Worm (Caenorhabditis elegans): ENCODE data around the gene efhd-1.

The efhd-1 gene

DNA sequence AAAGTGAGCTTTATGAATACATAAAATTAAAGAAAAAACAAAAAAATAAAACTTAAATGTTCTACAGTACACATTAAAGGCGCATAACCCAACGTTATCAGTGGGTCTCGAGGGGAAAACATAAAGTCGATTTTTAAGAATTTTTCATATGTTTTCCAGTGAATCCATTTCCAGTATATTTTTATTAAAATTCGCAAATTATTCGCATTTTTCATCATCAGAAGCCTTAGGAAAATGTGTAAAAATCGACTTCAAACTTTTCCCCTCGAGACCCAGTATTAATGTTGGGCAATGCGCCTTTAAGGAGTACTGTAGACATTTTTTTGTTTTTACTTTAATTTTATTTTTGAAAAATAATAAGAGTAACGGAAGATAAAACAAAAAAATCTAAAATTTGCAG, 39.5 kb downstream of the efhd-1 start:
- TF ChIP-seq aly-1 (tag; optimal IDR thresholded peaks at IDR 0.05), result no peak
- TF ChIP-seq scrt-1 (GFP tag; IDR thresholded peaks at IDR 0.05), result no peak
- no peak for TF ChIP-seq tra-4 (tag; optimal IDR thresholded peaks at IDR 0.05)
- TF ChIP-seq hmg-4 (GFP tag; optimal IDR thresholded peaks at IDR 0.05), result no peak
- TF ChIP-seq tbx-11 (GFP tag; IDR thresholded peaks at IDR 0.05), result no peak
- TF ChIP-seq F13C5.2 (tag; optimal IDR thresholded peaks at IDR 0.05), result no peak
- TF ChIP-seq ceh-36 (tag; optimal IDR thresholded peaks at IDR 0.05), result no peak
- TF ChIP-seq sea-1 (GFP tag; conservative IDR thresholded peaks at IDR 0.05), result no peak
- no peak for TF ChIP-seq flt-1 (GFP tag; IDR thresholded peaks at IDR 0.05)

DNA sequence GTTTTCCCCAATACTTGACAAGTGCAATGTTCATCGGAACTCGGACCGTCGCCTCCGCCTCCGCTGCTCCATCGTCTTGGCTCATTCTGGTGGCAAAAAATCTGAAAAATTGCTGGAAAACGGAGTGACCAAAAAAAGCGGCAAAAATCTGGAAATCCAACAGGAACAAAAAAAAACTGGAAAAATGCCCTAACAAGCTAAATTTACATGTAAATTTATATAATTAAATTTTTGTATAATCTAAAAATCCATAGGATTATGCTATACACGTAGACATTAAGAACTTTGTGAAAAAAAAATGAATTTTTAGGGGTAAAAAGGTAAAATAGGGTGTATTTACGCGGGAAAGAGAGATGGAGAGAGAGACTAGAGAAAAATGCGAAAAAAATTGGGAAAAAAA, 47.6 kb downstream of the efhd-1 start, which contains the start of gene Y48B6A.13:
Gene Y48B6A.13 (minus strand): TSS at position 101 of the 400 bp plus-strand sequence.
- no peak for TF ChIP-seq tbx-37 (GFP tag; conservative IDR thresholded peaks at IDR 0.05)
- TF ChIP-seq tbx-11 (GFP tag; IDR thresholded peaks at IDR 0.05), result no peak
- no peak for TF ChIP-seq hnd-1 (tag; optimal IDR thresholded peaks at IDR 0.05)
- no peak for TF ChIP-seq ceh-36 (tag; optimal IDR thresholded peaks at IDR 0.05)
- no peak for TF ChIP-seq scrt-1 (GFP tag; IDR thresholded peaks at IDR 0.05)
- TF ChIP-seq flt-1 (GFP tag; IDR thresholded peaks at IDR 0.05), result no peak
- TF ChIP-seq B0310.2 (tag; optimal IDR thresholded peaks at IDR 0.05), result no peak
- no peak for TF ChIP-seq F13C5.2 (tag; optimal IDR thresholded peaks at IDR 0.05)
- TF ChIP-seq ama-1 (optimal IDR thresholded peaks at IDR 0.05), result no peak
- no peak for TF ChIP-seq tra-4 (tag; optimal IDR thresholded peaks at IDR 0.05)
- no peak for TF ChIP-seq ceh-13 (GFP tag; optimal IDR thresholded peaks at IDR 0.05)
- no peak for TF ChIP-seq ets-7 (tag; optimal IDR thresholded peaks at IDR 0.05)

DNA sequence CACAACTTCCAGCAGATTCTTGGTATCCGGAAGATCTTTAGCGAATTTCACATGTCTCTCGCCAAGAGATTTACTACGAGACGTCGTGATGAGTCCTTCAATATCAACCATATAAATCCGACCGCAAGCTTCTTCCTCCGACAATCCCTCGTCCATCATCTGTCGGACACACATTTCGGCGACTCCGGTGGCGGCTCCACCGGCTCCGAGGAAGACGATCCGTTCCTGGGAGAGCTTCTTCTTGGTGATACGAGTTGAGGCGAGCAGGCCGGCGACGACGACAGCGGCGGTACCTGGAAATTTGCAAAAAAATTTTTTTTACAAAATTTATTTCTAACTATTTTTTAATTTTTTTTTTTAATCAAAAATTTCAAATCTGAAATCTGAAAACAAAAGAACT, 51.5 kb downstream of the efhd-1 start:
- TF ChIP-seq scrt-1 (GFP tag; IDR thresholded peaks at IDR 0.05) (no peak), flt-1 (GFP tag; IDR thresholded peaks at IDR 0.05) (no peak), ets-7 (tag; optimal IDR thresholded peaks at IDR 0.05) (no peak), sea-1 (GFP tag; conservative IDR thresholded peaks at IDR 0.05) (no peak), ceh-36 (tag; optimal IDR thresholded peaks at IDR 0.05) (no peak), pes-1 (GFP tag; IDR thresholded peaks at IDR 0.05) (no peak), hmg-4 (GFP tag; optimal IDR thresholded peaks at IDR 0.05) (no peak), tbx-11 (GFP tag; IDR thresholded peaks at IDR 0.05) (no peak), hnd-1 (tag; optimal IDR thresholded peaks at IDR 0.05) (no peak), ceh-13 (GFP tag; optimal IDR thresholded peaks at IDR 0.05) (no peak), aly-1 (tag; optimal IDR thresholded peaks at IDR 0.05) (no peak), ama-1 (optimal IDR thresholded peaks at IDR 0.05) (no peak), tbx-37 (GFP tag; conservative IDR thresholded peaks at IDR 0.05) (no peak), hmbx-1 (tag; optimal IDR thresholded peaks at IDR 0.05) (no peak), B0310.2 (tag; optimal IDR thresholded peaks at IDR 0.05) (no peak), F13C5.2 (tag; optimal IDR thresholded peaks at IDR 0.05) (no peak), tra-4 (tag; optimal IDR thresholded peaks at IDR 0.05) (no peak)

DNA sequence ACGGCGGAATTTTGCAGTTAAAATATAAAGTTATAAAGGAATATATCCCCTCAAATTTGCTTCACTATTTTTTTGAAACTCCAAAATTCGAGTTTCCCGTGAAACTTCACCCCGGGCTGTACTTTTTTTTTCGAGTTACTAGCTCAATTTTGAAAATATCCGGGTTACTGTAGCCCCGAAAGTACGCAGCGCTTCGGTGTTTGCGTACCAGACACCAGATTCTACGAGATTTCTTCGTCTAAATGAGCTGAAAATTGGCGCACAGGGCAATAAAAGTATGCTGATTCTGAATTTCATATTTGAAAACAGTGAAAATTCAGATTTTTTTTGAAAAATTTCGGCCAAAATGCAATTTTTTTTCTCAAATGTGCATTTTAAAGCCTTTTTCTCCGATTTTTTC, 52.3 kb downstream of the efhd-1 start:
- TF ChIP-seq sea-1 (GFP tag; conservative IDR thresholded peaks at IDR 0.05) (0 out of 2 replicates have a peak, but pooled peaks have one; percentile 10), tra-4 (tag; optimal IDR thresholded peaks at IDR 0.05) (no peak)

DNA sequence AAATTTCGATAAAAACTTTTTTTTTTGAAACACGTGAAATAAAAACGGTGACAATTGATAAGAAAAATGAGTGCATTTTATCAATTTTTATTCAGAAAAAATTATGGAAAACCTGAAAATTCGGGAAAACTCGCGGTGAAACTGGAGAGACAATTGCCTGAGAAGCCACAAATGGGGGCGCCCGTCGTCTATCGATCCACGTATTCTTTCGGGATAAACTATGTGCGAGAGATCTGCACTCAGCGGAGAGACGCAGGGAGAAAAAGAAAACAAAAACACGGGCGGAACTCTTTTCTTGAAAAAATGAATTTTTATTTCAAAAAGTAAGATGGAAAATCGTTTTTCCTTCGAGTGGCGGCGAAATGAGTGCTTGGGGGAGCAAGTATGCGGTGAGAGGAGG, 55.3 kb downstream of the efhd-1 start, which contains the start of gene men-1:
Gene men-1 (minus strand): TSS at position 242 of the 400 bp plus-strand sequence.
- no peak for TF ChIP-seq ets-7 (tag; optimal IDR thresholded peaks at IDR 0.05)
- TF ChIP-seq B0310.2 (tag; optimal IDR thresholded peaks at IDR 0.05), result no peak
- TF ChIP-seq hmg-4 (GFP tag; optimal IDR thresholded peaks at IDR 0.05), result no peak
- no peak for TF ChIP-seq sea-1 (GFP tag; conservative IDR thresholded peaks at IDR 0.05)
- no peak for TF ChIP-seq hmbx-1 (tag; optimal IDR thresholded peaks at IDR 0.05)
- no peak for TF ChIP-seq ceh-13 (GFP tag; optimal IDR thresholded peaks at IDR 0.05)

DNA sequence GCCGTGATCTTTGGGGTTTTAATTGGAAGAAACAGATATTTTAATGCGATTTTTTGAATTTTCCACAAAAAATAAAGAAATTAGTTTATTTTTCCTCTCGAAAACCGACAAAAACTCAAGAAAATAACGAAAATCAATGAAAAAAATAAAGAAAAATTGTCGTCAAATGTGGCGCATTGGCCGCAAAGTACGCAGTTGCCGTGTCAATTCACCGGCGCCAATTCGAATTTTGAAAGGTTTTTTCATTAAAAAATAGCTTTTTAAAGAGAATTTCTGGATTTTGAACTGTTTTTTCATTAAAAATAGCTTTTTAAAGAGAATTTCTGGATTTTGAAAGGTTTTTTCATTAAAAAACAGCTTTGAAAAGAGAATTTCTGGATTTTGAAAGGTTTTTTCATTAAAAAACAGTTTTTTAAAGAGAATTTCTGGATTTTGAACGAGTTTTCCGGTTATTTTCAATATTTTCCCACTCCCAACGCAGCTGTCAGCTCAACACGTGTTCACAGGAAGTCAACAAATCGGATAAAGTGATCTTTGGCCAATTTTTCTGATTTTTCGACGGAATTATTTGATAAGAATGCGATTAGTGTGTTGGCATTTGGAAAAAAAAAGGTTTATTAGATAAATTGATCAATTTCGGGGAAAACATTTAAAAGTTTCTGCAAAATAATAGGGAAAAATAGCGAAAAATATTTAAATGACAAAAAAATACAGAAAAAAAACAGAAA, 55.9 kb downstream of the efhd-1 start:
- TF ChIP-seq tbx-37 (GFP tag; conservative IDR thresholded peaks at IDR 0.05) (no peak), hnd-1 (tag; optimal IDR thresholded peaks at IDR 0.05) (no peak), pes-1 (GFP tag; IDR thresholded peaks at IDR 0.05) (no peak), B0310.2 (tag; optimal IDR thresholded peaks at IDR 0.05) (no peak), flt-1 (GFP tag; IDR thresholded peaks at IDR 0.05) (no peak), aly-1 (tag; optimal IDR thresholded peaks at IDR 0.05) (no peak)

DNA sequence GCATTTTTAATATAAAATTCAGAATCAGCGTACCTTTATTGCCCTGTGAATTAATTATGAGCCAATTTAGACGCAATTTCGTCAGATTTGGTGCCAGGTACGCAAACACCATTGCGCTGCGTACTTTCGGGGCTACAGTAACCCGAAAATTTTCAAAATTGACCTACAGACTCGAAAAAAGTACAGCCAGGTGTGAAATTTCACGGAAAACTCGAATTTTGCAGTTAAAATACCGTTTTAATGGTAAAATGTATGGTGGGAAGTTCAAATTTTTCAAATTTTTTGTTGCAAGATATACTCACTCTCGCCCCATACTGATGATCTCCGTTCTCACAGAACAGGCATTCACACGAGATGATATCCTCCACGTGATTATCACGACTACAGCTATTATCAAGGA, 58.0 kb downstream of the efhd-1 start:
- no peak for TF ChIP-seq F13C5.2 (tag; optimal IDR thresholded peaks at IDR 0.05)
- no peak for TF ChIP-seq tra-4 (tag; optimal IDR thresholded peaks at IDR 0.05)
- no peak for TF ChIP-seq sea-1 (GFP tag; conservative IDR thresholded peaks at IDR 0.05)
- no peak for TF ChIP-seq flt-1 (GFP tag; IDR thresholded peaks at IDR 0.05)
- no peak for TF ChIP-seq ets-7 (tag; optimal IDR thresholded peaks at IDR 0.05)
- no peak for TF ChIP-seq tbx-37 (GFP tag; conservative IDR thresholded peaks at IDR 0.05)
- TF ChIP-seq scrt-1 (GFP tag; IDR thresholded peaks at IDR 0.05), result no peak
- no peak for TF ChIP-seq ama-1 (optimal IDR thresholded peaks at IDR 0.05)
- no peak for TF ChIP-seq B0310.2 (tag; optimal IDR thresholded peaks at IDR 0.05)
- TF ChIP-seq pes-1 (GFP tag; IDR thresholded peaks at IDR 0.05), result no peak
- no peak for TF ChIP-seq hnd-1 (tag; optimal IDR thresholded peaks at IDR 0.05)
- TF ChIP-seq hmbx-1 (tag; optimal IDR thresholded peaks at IDR 0.05), result no peak
- no peak for TF ChIP-seq ceh-13 (GFP tag; optimal IDR thresholded peaks at IDR 0.05)
- TF ChIP-seq ceh-36 (tag; optimal IDR thresholded peaks at IDR 0.05), result no peak
- TF ChIP-seq tbx-11 (GFP tag; IDR thresholded peaks at IDR 0.05), result no peak
- no peak for TF ChIP-seq hmg-4 (GFP tag; optimal IDR thresholded peaks at IDR 0.05)
- TF ChIP-seq aly-1 (tag; optimal IDR thresholded peaks at IDR 0.05), result no peak

Data from whole organism, early embryonic.